Worm (Caenorhabditis elegans) whole organism, early embryonic: ENCODE results near the gene ZK177.9.

ENCODE experiments used
- F13C5.2 ChIP-seq: sonication (generic microtip); optimal IDR thresholded peaks from 2 replicates; lab custom pipeline; 2017; ENCODE audit warnings: mild to moderate bottlenecking, missing genetic modification characterization, inconsistent platforms, missing compliant biosample characterization
- flt-1 ChIP-seq: fragments of 200-800 bp; sonication (Bioruptor generic); IDR thresholded peaks from 2 replicates; pipeline ENCODE4 v1.3.6; 2022; ENCODE audit warnings: missing genetic modification characterization, missing compliant biosample characterization

- TF ChIP-seq F13C5.2 (tag; lab: Kevin White, UChicago) (no peak), flt-1 (GFP tag; lab: Robert Waterston, UW) (no peak)
Observed at ce11 chrII:5518055-5518454, 512 bp upstream of the ZK177.9 start.
